Fruit fly (Drosophila melanogaster) whole organism, pupa: Measurements from ENCODE around the gene Cyp4c3.

Experiments used
- CG10348 ChIP-seq: fragments of 200-800 bp; sonication (Bioruptor generic); IDR thresholded peaks from 2 replicates; pipeline ENCODE4 v1.3.6; 2022; ENCODE audit warnings: missing biosample characterization, missing genetic modification characterization
- CG12605 ChIP-seq: fragments of 200-800 bp; sonication (Bioruptor generic); IDR thresholded peaks from 2 replicates; pipeline ENCODE4 v1.3.6; 2022; ENCODE audit warnings: missing biosample characterization, missing genetic modification characterization
- CG13204 ChIP-seq: fragments of 200-800 bp; sonication (Bioruptor generic); optimal IDR thresholded peaks from 2 replicates; lab custom pipeline; 2018; ENCODE audit warnings: missing biosample characterization, mild to moderate bottlenecking, missing genetic modification characterization, moderate library complexity
- CG14655 ChIP-seq: fragments of 200-800 bp; sonication (Bioruptor generic); optimal IDR thresholded peaks from 3 replicates; lab custom pipeline; 2017; ENCODE audit warnings: mild to moderate bottlenecking, missing biosample characterization, missing genetic modification reagents, missing genetic modification characterization
- CG15710 ChIP-seq: fragments of 200-800 bp; sonication (Bioruptor generic); optimal IDR thresholded peaks from 2 replicates; lab custom pipeline; 2018; ENCODE audit warnings: missing biosample characterization, mild to moderate bottlenecking, missing genetic modification characterization, moderate library complexity
- CG17806 ChIP-seq: fragments of 200-800 bp; sonication (Bioruptor generic); optimal IDR thresholded peaks from 2 replicates; lab custom pipeline; 2018; ENCODE audit warnings: missing biosample characterization, mild to moderate bottlenecking, missing genetic modification characterization, moderate library complexity
- CG32121 ChIP-seq: fragments of 200-800 bp; sonication (Bioruptor generic); IDR thresholded peaks from 2 replicates; pipeline ENCODE4 v1.3.6; 2022; ENCODE audit warnings: missing biosample characterization, missing genetic modification characterization
- CG34367 ChIP-seq: fragments of 200-800 bp; sonication (Bioruptor generic); optimal IDR thresholded peaks from 2 replicates; lab custom pipeline; 2018; ENCODE audit warnings: missing biosample characterization, mild to moderate bottlenecking, missing genetic modification characterization
- CG4496 ChIP-seq: fragments of 200-800 bp; sonication (Bioruptor generic); IDR thresholded peaks from 3 replicates; pipeline ENCODE4 v1.3.6; 2022; ENCODE audit warnings: missing biosample characterization, missing genetic modification characterization
- CG8159 ChIP-seq: fragments of 200-800 bp; sonication (Bioruptor generic); optimal IDR thresholded peaks from 3 replicates; lab custom pipeline; 2018; ENCODE audit warnings: missing biosample characterization, mild to moderate bottlenecking, missing genetic modification characterization, moderate library complexity
- CG8301 ChIP-seq: fragments of 200-800 bp; sonication (Bioruptor generic); optimal IDR thresholded peaks from 2 replicates; lab custom pipeline; 2018; ENCODE audit warnings: missing biosample characterization, mild to moderate bottlenecking, missing genetic modification characterization
- CG9948 ChIP-seq: fragments of 200-800 bp; sonication (Bioruptor generic); optimal IDR thresholded peaks from 2 replicates; lab custom pipeline; 2018; ENCODE audit warnings: missing biosample characterization, mild to moderate bottlenecking, missing genetic modification characterization, moderate library complexity
- D1 ChIP-seq: fragments of 200-800 bp; sonication (Bioruptor generic); optimal IDR thresholded peaks from 2 replicates; lab custom pipeline; 2018; ENCODE audit warnings: missing biosample characterization, mild to moderate bottlenecking, missing genetic modification characterization, moderate library complexity
- EcR ChIP-seq: fragments of 200-800 bp; sonication (Bioruptor generic); optimal IDR thresholded peaks from 3 replicates; lab custom pipeline; 2019; ENCODE audit warnings: missing biosample characterization, missing genetic modification characterization, mild to moderate bottlenecking, moderate library complexity, missing genetic modification reagents
- Ets98B ChIP-seq: fragments of 200-800 bp; sonication (Bioruptor generic); IDR thresholded peaks from 2 replicates; pipeline ENCODE4 v1.3.6; 2022; ENCODE audit warnings: missing biosample characterization, missing genetic modification characterization
- Pif1A ChIP-seq: fragments of 200-800 bp; sonication (Bioruptor generic); optimal IDR thresholded peaks from 3 replicates; lab custom pipeline; 2016; ENCODE audit warnings: missing biosample characterization, missing genetic modification characterization
- Pif1B ChIP-seq: fragments of 200-800 bp; sonication (Bioruptor generic); optimal IDR thresholded peaks from 3 replicates; lab custom pipeline; 2016; ENCODE audit warnings: missing biosample characterization, missing genetic modification characterization
- Snoo ChIP-seq: fragments of 200-800 bp; sonication (Bioruptor generic); optimal IDR thresholded peaks from 3 replicates; lab custom pipeline; 2017; ENCODE audit warnings: missing biosample characterization, mild to moderate bottlenecking, missing genetic modification characterization, inconsistent platforms
- fd96Ca ChIP-seq: fragments of 200-800 bp; sonication (Bioruptor generic); IDR thresholded peaks from 3 replicates; pipeline ENCODE4 v1.3.6; 2022; ENCODE audit warnings: missing biosample characterization, missing genetic modification characterization
- gl ChIP-seq: fragments of 200-800 bp; sonication (Bioruptor generic); optimal IDR thresholded peaks from 2 replicates; lab custom pipeline; 2018; ENCODE audit warnings: missing biosample characterization, mild to moderate bottlenecking, missing genetic modification characterization
- rn ChIP-seq: fragments of 200-800 bp; sonication (Bioruptor generic); IDR thresholded peaks from 2 replicates; pipeline ENCODE4 v1.3.6; 2022; ENCODE audit warnings: missing biosample characterization, missing genetic modification characterization

Cyp4c3 gene

dm6 chr3R:30865365-30865770 lies 28.5 kb upstream of the Cyp4c3 start:
- TF ChIP-seq fd96Ca (GFP tag; lab: Robert Waterston, UW) (no peak), Ets98B (GFP tag; lab: Robert Waterston, UW) (no peak), CG15710 (tag; lab: Kevin White, UChicago) (peak; percentile 53), CG9948 (tag; lab: Kevin White, UChicago) (peak; percentile 11), CG8159 (tag; lab: Kevin White, UChicago) (peak; percentile 56)

- TF ChIP-seq CG14655 (GFP tag; lab: Kevin White, UChicago) (no peak), CG9948 (tag; lab: Kevin White, UChicago) (no peak), rn (no peak), CG32121 (GFP tag; lab: Robert Waterston, UW) (no peak), Pif1A (GFP tag; lab: Kevin White, UChicago) (no peak), CG12605 (GFP tag; lab: Robert Waterston, UW) (no peak), D1 (tag; lab: Kevin White, UChicago) (no peak), EcR (GFP tag; lab: Kevin White, UChicago) (no peak), CG13204 (no peak), CG17806 (tag; lab: Kevin White, UChicago) (no peak), CG8159 (tag; lab: Kevin White, UChicago) (no peak), fd96Ca (GFP tag; lab: Robert Waterston, UW) (no peak)
These were observed 28.0 kb upstream of the Cyp4c3 start for dm6 chr3R:30865883-30866282.

- peak; percentile 38 for TF ChIP-seq CG13204
- no peak for TF ChIP-seq rn
- TF ChIP-seq CG34367 (tag; lab: Kevin White, UChicago): no peak
- no peak for TF ChIP-seq Snoo (tag; lab: Kevin White, UChicago)
- peak; percentile 57 for TF ChIP-seq EcR (GFP tag; lab: Kevin White, UChicago)
- TF ChIP-seq CG17806 (tag; lab: Kevin White, UChicago): no peak
- no peak for TF ChIP-seq Pif1B (GFP tag; lab: Kevin White, UChicago)
- no peak for TF ChIP-seq D1 (tag; lab: Kevin White, UChicago)
- TF ChIP-seq Ets98B (GFP tag; lab: Robert Waterston, UW): no peak
- no peak for TF ChIP-seq gl (tag; lab: Kevin White, UChicago)
- TF ChIP-seq, all 21 proteins: peak for 2
These were observed 26.6 kb upstream of the Cyp4c3 start, which contains the start of gene Cpr100A for dm6 chr3R:30867232-30867631. Gene Cpr100A (plus strand): TSS chr3R:30867521.

- TF ChIP-seq EcR (GFP tag; lab: Kevin White, UChicago) (no peak), D1 (tag; lab: Kevin White, UChicago) (peak; percentile 18), CG4496 (0 out of 3 replicates have a peak, but pooled peaks have one; percentile 11)
These were observed 23.4 kb upstream of the Cyp4c3 start for dm6 chr3R:30870317-30870878.

- TF ChIP-seq CG8159 (tag; lab: Kevin White, UChicago) (no peak), CG4496 (no peak), CG14655 (GFP tag; lab: Kevin White, UChicago) (peak; percentile 77), CG8301 (tag; lab: Kevin White, UChicago) (peak; percentile 72)
These were observed 21.4 kb upstream of the Cyp4c3 start, which contains the start of gene CG15545 for dm6 chr3R:30872301-30873044. Gene CG15545 (minus strand): TSS chr3R:30872351.

dm6 chr3R:30874679-30875078 lies 19.2 kb upstream of the Cyp4c3 start:
- TF ChIP-seq CG13204: peak; percentile 1
- TF ChIP-seq Snoo (tag; lab: Kevin White, UChicago): no peak
- TF ChIP-seq CG4496: 0 out of 3 replicates have a peak, but pooled peaks have one; percentile 58
- no peak for TF ChIP-seq CG10348
- peak; percentile 38 for TF ChIP-seq CG14655 (GFP tag; lab: Kevin White, UChicago)
- no peak for TF ChIP-seq EcR (GFP tag; lab: Kevin White, UChicago)
- TF ChIP-seq Pif1A (GFP tag; lab: Kevin White, UChicago): no peak
- peak; percentile 18 for TF ChIP-seq CG8301 (tag; lab: Kevin White, UChicago)
- 0 out of 3 replicates have a peak, but pooled peaks have one; percentile 16 for TF ChIP-seq fd96Ca (GFP tag; lab: Robert Waterston, UW)
- no peak for TF ChIP-seq CG17806 (tag; lab: Kevin White, UChicago)
- TF ChIP-seq gl (tag; lab: Kevin White, UChicago): no peak
- no peak for TF ChIP-seq CG15710 (tag; lab: Kevin White, UChicago)
- 0 out of 2 replicates have a peak, but pooled peaks have one; percentile 11 for TF ChIP-seq CG32121 (GFP tag; lab: Robert Waterston, UW)
- peak; percentile 38; the same call in 1 of the 2 replicates for TF ChIP-seq Ets98B (GFP tag; lab: Robert Waterston, UW)
